Worm (Caenorhabditis elegans) whole organism, L4 larva: ENCODE measurements around the gene bgnt-1.3.

Experiments used
- Y75B8A.6 ChIP-seq: fragments of 200-800 bp; sonication (Bioruptor generic); IDR thresholded peaks from 2 replicates; pipeline ENCODE4 v1.3.6; 2022; ENCODE audit warnings: missing genetic modification reagents, missing genetic modification characterization, missing compliant biosample characterization
- daf-12 ChIP-seq: fragments of 150-350 bp; optimal IDR thresholded peaks from 2 replicates; lab custom pipeline; 2014; ENCODE audit warnings: missing biosample characterization, missing genetic modification reagents, missing genetic modification characterization
- pqm-1 ChIP-seq: sonication (generic microtip); optimal IDR thresholded peaks from 2 replicates; lab custom pipeline; 2017; ENCODE audit warnings: missing biosample characterization, missing genetic modification characterization
- zfp-3 ChIP-seq: fragments of 200-800 bp; sonication (Bioruptor generic); conservative IDR thresholded peaks from 2 replicates; pipeline ENCODE4 v1.3.6; 2022; ENCODE audit warnings: missing genetic modification reagents, missing genetic modification characterization, missing compliant biosample characterization

- TF ChIP-seq daf-12 (tag; lab: Kevin White, UChicago) (no peak), Y75B8A.6 (GFP tag; lab: Robert Waterston, UW) (no peak), pqm-1 (tag; lab: Kevin White, UChicago) (no peak), zfp-3 (GFP tag; lab: Robert Waterston, UW) (no peak)
These were observed 43.0 kb downstream of the bgnt-1.3 start for ce11 chrV:16213323-16213722.
